Fruit fly (Drosophila melanogaster): Measurements from ENCODE around the gene MKP-4.

The MKP-4 gene

DNA sequence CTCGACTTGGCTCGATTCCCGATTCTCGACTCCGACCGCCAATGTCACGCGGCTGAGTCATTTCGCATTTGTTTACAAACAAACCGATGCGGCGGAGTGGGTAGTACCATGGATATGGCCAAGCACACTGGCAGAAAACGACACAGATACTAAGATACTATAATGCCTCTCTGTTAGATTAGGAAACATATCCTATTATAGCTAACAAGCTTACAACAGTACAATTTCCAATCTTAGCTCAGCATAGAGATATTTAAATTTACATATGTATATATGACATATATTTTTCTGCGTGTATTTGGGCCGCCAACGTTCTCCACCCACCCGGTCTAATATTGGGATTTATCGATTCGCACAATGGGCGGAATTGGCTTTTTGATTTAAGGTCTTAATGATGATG lies 19.0 kb upstream of the MKP-4 start (continued):
- peak; percentile 82 for TF ChIP-seq CG2678 (tag; optimal IDR thresholded peaks at IDR 0.05)
- peak; percentile 43 for TF ChIP-seq bab2 (GFP tag; optimal IDR thresholded peaks at IDR 0.05)
- TF ChIP-seq cg (GFP tag; optimal IDR thresholded peaks at IDR 0.05), result no peak
- peak; percentile 44 for TF ChIP-seq CG14710 (tag; optimal IDR thresholded peaks at IDR 0.05)
- no peak for TF ChIP-seq Dll (GFP tag; IDR thresholded peaks at IDR 0.05; ENCODE audit: partially characterized antibody)
- TF ChIP-seq tx (GFP tag; optimal IDR thresholded peaks at IDR 0.05), result peak; percentile 20
- peak; percentile 72 for TF ChIP-seq tap (tag; optimal IDR thresholded peaks at IDR 0.05)
- peak; percentile 39; the same call in 1 of the 2 replicates for TF ChIP-seq CG8765 (GFP tag; IDR thresholded peaks at IDR 0.05)
- no peak for TF ChIP-seq Sin3A (optimal IDR thresholded peaks at IDR 0.05)
- TF ChIP-seq caup (GFP tag; optimal IDR thresholded peaks at IDR 0.05; ENCODE audit: severe bottlenecking), result peak; percentile 85
- TF ChIP-seq jing (GFP tag; optimal IDR thresholded peaks at IDR 0.05), result peak; percentile 39
- 0 out of 2 replicates have a peak, but pooled peaks have one; percentile 26 for TF ChIP-seq Dref (GFP tag; IDR thresholded peaks at IDR 0.05)
- TF ChIP-seq CG6683 (GFP tag; optimal IDR thresholded peaks at IDR 0.05), result peak; percentile 19
- peak; percentile 64 for TF ChIP-seq Dek (tag; optimal IDR thresholded peaks at IDR 0.05)
- peak; percentile 54 for TF ChIP-seq CG4404 (GFP tag; IDR thresholded peaks at IDR 0.05)
- no peak for TF ChIP-seq CG12236 (GFP tag; optimal IDR thresholded peaks at IDR 0.05)
- peak; percentile 45 for TF ChIP-seq CG4854 (GFP tag; optimal IDR thresholded peaks at IDR 0.05)
- TF ChIP-seq CG7963 (GFP tag; IDR thresholded peaks at IDR 0.05; ENCODE audit: partially characterized antibody), result no peak
- TF ChIP-seq HmgD (GFP tag; optimal IDR thresholded peaks at IDR 0.05), result no peak
- peak; percentile 59 for TF ChIP-seq Hand (GFP tag; optimal IDR thresholded peaks at IDR 0.05)
- TF ChIP-seq Spps (tag; optimal IDR thresholded peaks at IDR 0.05), result peak; percentile 29
- peak; percentile 68; the same call in 1 of the 2 replicates for TF ChIP-seq Poxn (GFP tag; IDR thresholded peaks at IDR 0.05)
- TF ChIP-seq Stat92E (GFP tag; optimal IDR thresholded peaks at IDR 0.05), result no peak
- no peak for TF ChIP-seq Sry-δ (GFP tag; optimal IDR thresholded peaks at IDR 0.05)
- TF ChIP-seq org-1 (GFP tag; optimal IDR thresholded peaks at IDR 0.05), result peak; percentile 66
- peak; percentile 9 for TF ChIP-seq dmrt11E (tag; optimal IDR thresholded peaks at IDR 0.05)
- peak; percentile 36; the same call in 1 of the 3 replicates for TF ChIP-seq croc (GFP tag; conservative IDR thresholded peaks at IDR 0.05)
- no peak for TF ChIP-seq CG10431 (GFP tag; optimal IDR thresholded peaks at IDR 0.05)
- peak; percentile 55 for TF ChIP-seq CG15011 (GFP tag; optimal IDR thresholded peaks at IDR 0.05)
- TF ChIP-seq CG7556 (GFP tag; optimal IDR thresholded peaks at IDR 0.05), result peak; percentile 64
- no peak for TF ChIP-seq Usf (GFP tag; optimal IDR thresholded peaks at IDR 0.05)
- TF ChIP-seq tgo (GFP tag; IDR thresholded peaks at IDR 0.05), result peak; percentile 79
- TF ChIP-seq zen (tag; optimal IDR thresholded peaks at IDR 0.05), result peak; percentile 77
- no peak for TF ChIP-seq CG9609 (GFP tag; optimal IDR thresholded peaks at IDR 0.05)
- TF ChIP-seq h (optimal IDR thresholded peaks at IDR 0.05), result no peak
- peak; percentile 77 for TF ChIP-seq schlank (tag; optimal IDR thresholded peaks at IDR 0.05)
- TF ChIP-seq CG3838 (GFP tag; optimal IDR thresholded peaks at IDR 0.05), result no peak
- no peak for TF ChIP-seq CG11398 (GFP tag; optimal IDR thresholded peaks at IDR 0.05)
- no peak for TF ChIP-seq Dip2 (GFP tag; IDR thresholded peaks at IDR 0.05)
- TF ChIP-seq CG6654 (GFP tag; optimal IDR thresholded peaks at IDR 0.05), result peak; percentile 7
- TF ChIP-seq Rx (GFP tag; IDR thresholded peaks at IDR 0.05), result peak; percentile 71
- peak; percentile 53 for TF ChIP-seq Sox100B (GFP tag; optimal IDR thresholded peaks at IDR 0.05)
- no peak for TF ChIP-seq her (GFP tag; optimal IDR thresholded peaks at IDR 0.05)
- TF ChIP-seq CG32772 (GFP tag; IDR thresholded peaks at IDR 0.05), result peak; percentile 66; the same call in 1 of the 2 replicates
- peak; percentile 32 for TF ChIP-seq Antp (GFP tag; optimal IDR thresholded peaks at IDR 0.05)
- TF ChIP-seq CG30403 (GFP tag; optimal IDR thresholded peaks at IDR 0.05), result peak; percentile 74
- peak; percentile 47 for TF ChIP-seq CG31388 (GFP tag; optimal IDR thresholded peaks at IDR 0.05)
- peak; percentile 60 for TF ChIP-seq CG14667 (GFP tag; IDR thresholded peaks at IDR 0.05)
- TF ChIP-seq CG13624 (GFP tag; optimal IDR thresholded peaks at IDR 0.05), result peak; percentile 44
- peak; percentile 65; the same call in 2 of the 3 replicates for TF ChIP-seq CG11695 (GFP tag; IDR thresholded peaks at IDR 0.05)
- TF ChIP-seq Oli (tag; optimal IDR thresholded peaks at IDR 0.05), result peak; percentile 78

Data from whole organism, embryonic.